Worm (Caenorhabditis elegans) whole organism, L4/young adult: ENCODE data around the gene mct-4.

ENCODE experiments used
- W03F9.2 ChIP-seq: fragments of 150-350 bp; optimal IDR thresholded peaks from 2 replicates; lab custom pipeline; 2014; ENCODE audit warnings: missing biosample characterization, missing genetic modification characterization
- dao-5 ChIP-seq: sonication (generic microtip); optimal IDR thresholded peaks from 2 replicates; lab custom pipeline; 2016; ENCODE audit warnings: missing genotype, missing genetic modification characterization, moderate library complexity, missing compliant biosample characterization
- him-1 ChIP-seq: sonication (generic microtip); optimal IDR thresholded peaks from 2 replicates; lab custom pipeline; 2016; ENCODE audit warnings: missing genotype, missing genetic modification reagents, missing genetic modification characterization, missing compliant biosample characterization

DNA sequence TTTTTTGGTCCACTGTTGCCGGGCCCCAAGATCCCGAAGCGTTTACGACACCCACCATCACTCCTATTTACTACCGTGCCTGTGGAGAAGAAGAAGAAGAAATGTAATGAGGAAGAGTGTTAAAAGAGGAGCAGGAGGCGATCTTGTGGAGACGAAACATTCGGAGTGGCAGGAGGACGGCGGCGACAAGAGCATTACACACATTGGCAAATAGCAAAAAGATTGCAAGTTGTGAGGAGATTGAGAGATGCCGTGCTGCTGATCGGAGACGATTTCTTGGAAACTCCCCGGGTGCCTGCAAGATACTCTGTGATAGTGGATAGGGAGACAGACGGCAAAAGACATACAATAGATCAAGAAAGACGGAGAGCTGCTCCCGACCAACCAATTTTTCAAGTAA lies 27.7 kb upstream of the mct-4 start, which contains the start of gene M03F4.4:
- TF ChIP-seq dao-5 (no peak), W03F9.2 (tag; lab: Kevin White, UChicago) (no peak), him-1 (tag; lab: Kevin White, UChicago) (no peak)
